Fruit fly (Drosophila melanogaster): Measurements from ENCODE around the gene CG11999.

The CG11999 gene

dm6 chr3R:5371563-5371962, 17.0 kb upstream of the CG11999 start, which contains the start of gene Polr2F:
Gene Polr2F (plus strand): TSS chr3R:5371795.
- TF ChIP-seq CG17801 (GFP tag; optimal IDR thresholded peaks at IDR 0.05; ENCODE audit: partially characterized antibody): peak; percentile 73

- no peak for TF ChIP-seq CG17801 (GFP tag; optimal IDR thresholded peaks at IDR 0.05; ENCODE audit: partially characterized antibody)
Measured at dm6 chr3R:5369490-5370001, 15.0 kb upstream of the CG11999 start, which contains the start of the genes CG31542 and CG34277. Gene CG31542 (plus strand): TSS chr3R:5369540. Gene CG34277 (plus strand): TSS chr3R:5369540.

- TF ChIP-seq CG17801 (GFP tag; optimal IDR thresholded peaks at IDR 0.05; ENCODE audit: partially characterized antibody): peak; percentile 22
Measured at dm6 chr3R:5368170-5368781, 13.7 kb upstream of the CG11999 start, which contains the start of gene Cerk. Gene Cerk (minus strand): TSS chr3R:5368306.

dm6 chr3R:5367512-5368169, 13.1 kb upstream of the CG11999 start:
- no peak for TF ChIP-seq CG17801 (GFP tag; optimal IDR thresholded peaks at IDR 0.05; ENCODE audit: partially characterized antibody)

- TF ChIP-seq CG17801 (GFP tag; optimal IDR thresholded peaks at IDR 0.05; ENCODE audit: partially characterized antibody): no peak
Measured at dm6 chr3R:5364539-5365273, 10.2 kb upstream of the CG11999 start.

- TF ChIP-seq CG17801 (GFP tag; optimal IDR thresholded peaks at IDR 0.05; ENCODE audit: partially characterized antibody): no peak
Measured at dm6 chr3R:5363412-5363811, 8.9 kb upstream of the CG11999 start.

dm6 chr3R:5361681-5362319, 7.3 kb upstream of the CG11999 start:
- no peak for TF ChIP-seq CG17801 (GFP tag; optimal IDR thresholded peaks at IDR 0.05; ENCODE audit: partially characterized antibody)

- TF ChIP-seq CG17801 (GFP tag; optimal IDR thresholded peaks at IDR 0.05; ENCODE audit: partially characterized antibody): peak; percentile 68
Measured at dm6 chr3R:5357935-5358414, 3.4 kb upstream of the CG11999 start, which contains the start of gene Prosbeta7. Gene Prosbeta7 (minus strand): TSS chr3R:5358364.

dm6 chr3R:5355135-5355493, 567 bp upstream of the CG11999 start:
- no peak for TF ChIP-seq CG17801 (GFP tag; optimal IDR thresholded peaks at IDR 0.05; ENCODE audit: partially characterized antibody)

dm6 chr3R:5350393-5350972, 4.1 kb downstream of the CG11999 start, which contains the start of gene mtd:
Gene mtd (minus strand): TSS chr3R:5350443.
- TF ChIP-seq CG17801 (GFP tag; optimal IDR thresholded peaks at IDR 0.05; ENCODE audit: partially characterized antibody): no peak

- TF ChIP-seq CG17801 (GFP tag; optimal IDR thresholded peaks at IDR 0.05; ENCODE audit: partially characterized antibody): no peak
Measured at dm6 chr3R:5346707-5347323, 7.7 kb downstream of the CG11999 start.

- TF ChIP-seq CG17801 (GFP tag; optimal IDR thresholded peaks at IDR 0.05; ENCODE audit: partially characterized antibody): no peak
Measured at dm6 chr3R:5331764-5332405, 22.7 kb downstream of the CG11999 start.

- no peak for TF ChIP-seq CG17801 (GFP tag; optimal IDR thresholded peaks at IDR 0.05; ENCODE audit: partially characterized antibody)
Measured at dm6 chr3R:5330338-5330737, 24.2 kb downstream of the CG11999 start.

dm6 chr3R:5327911-5328310, 26.6 kb downstream of the CG11999 start:
- no peak for TF ChIP-seq CG17801 (GFP tag; optimal IDR thresholded peaks at IDR 0.05; ENCODE audit: partially characterized antibody)
